Worm (Caenorhabditis elegans) whole organism, young adult: ENCODE measurements around the gene hlh-15.

Source experiments
- B0261.1 ChIP-seq: sonication (generic microtip); optimal IDR thresholded peaks from 2 replicates; lab custom pipeline; 2016; ENCODE audit warnings: mild to moderate bottlenecking, missing genetic modification characterization, moderate library complexity, missing compliant biosample characterization
- D2030.7 ChIP-seq: fragments of 200-800 bp; sonication (Bioruptor generic); IDR thresholded peaks from 2 replicates; pipeline ENCODE4 v1.3.6; 2022; ENCODE audit warnings: missing genetic modification reagents, missing genetic modification characterization, missing compliant biosample characterization
- F23B12.7 ChIP-seq: sonication (generic microtip); optimal IDR thresholded peaks from 2 replicates; lab custom pipeline; 2017; ENCODE audit warnings: missing genetic modification characterization, mild to moderate bottlenecking, missing compliant biosample characterization, antibody characterized with exemption, moderate library complexity; ENCODE audit not compliant: insufficient read depth
- F37B4.10 ChIP-seq: fragments of 200-800 bp; sonication (Bioruptor generic); IDR thresholded peaks from 2 replicates; pipeline ENCODE4 v1.3.6; 2022; ENCODE audit warnings: missing genetic modification characterization, missing compliant biosample characterization
- F55B11.4 ChIP-seq: sonication (generic microtip); optimal IDR thresholded peaks from 2 replicates; lab custom pipeline; 2016; ENCODE audit warnings: missing compliant biosample characterization, missing genetic modification characterization, borderline replicate concordance; ENCODE audit not compliant: insufficient read depth
- F57A8.1 ChIP-seq: fragments of 200-800 bp; sonication (Bioruptor generic); optimal IDR thresholded peaks from 2 replicates; lab custom pipeline; 2018; ENCODE audit warnings: mild to moderate bottlenecking, missing genetic modification characterization, moderate library complexity, missing compliant biosample characterization
- K12H6.12 ChIP-seq: fragments of 200-800 bp; sonication (Bioruptor generic); optimal IDR thresholded peaks from 2 replicates; lab custom pipeline; 2018; ENCODE audit warnings: mild to moderate bottlenecking, missing genetic modification characterization, missing compliant biosample characterization
- Y95B8A.8 ChIP-seq: fragments of 200-800 bp; sonication (Bioruptor generic); IDR thresholded peaks from 2 replicates; pipeline ENCODE4 v1.3.6; 2022; ENCODE audit warnings: missing genetic modification reagents, missing genetic modification characterization, missing compliant biosample characterization
- akir-1 ChIP-seq: fragments of 200-800 bp; sonication (Bioruptor generic); optimal IDR thresholded peaks from 2 replicates; lab custom pipeline; 2018; ENCODE audit warnings: mild to moderate bottlenecking, missing genetic modification characterization, moderate library complexity, missing compliant biosample characterization
- aptf-2 ChIP-seq: fragments of 200-800 bp; sonication (Bioruptor generic); conservative IDR thresholded peaks from 2 replicates; pipeline ENCODE4 v1.3.6; 2022; ENCODE audit warnings: missing genetic modification reagents, missing genetic modification characterization, missing compliant biosample characterization
- aptf-3 ChIP-seq: fragments of 200-800 bp; sonication (Bioruptor generic); IDR thresholded peaks from 2 replicates; pipeline ENCODE4 v1.3.6; 2022; ENCODE audit warnings: missing genetic modification characterization, missing compliant biosample characterization
- attf-5 ChIP-seq: fragments of 200-800 bp; sonication (Bioruptor generic); optimal IDR thresholded peaks from 2 replicates; lab custom pipeline; 2018; ENCODE audit warnings: mild to moderate bottlenecking, missing genetic modification characterization, missing compliant biosample characterization
- bed-2 ChIP-seq: fragments of 200-800 bp; sonication (Bioruptor generic); IDR thresholded peaks from 2 replicates; pipeline ENCODE4 v1.3.6; 2022; ENCODE audit warnings: missing genetic modification reagents, missing genetic modification characterization, missing compliant biosample characterization
- ccch-3 ChIP-seq: fragments of 200-800 bp; sonication (Bioruptor generic); optimal IDR thresholded peaks from 2 replicates; lab custom pipeline; 2018; ENCODE audit warnings: mild to moderate bottlenecking, missing genetic modification characterization, missing compliant biosample characterization
- cebp-1 ChIP-seq, 2 experiments: fragments of 200-800 bp in 1 of 2; sonication (Bioruptor generic) in 1 of 2; sonication (generic microtip) in 1 of 2; IDR thresholded peaks in 1 of 2; optimal IDR thresholded peaks in 1 of 2; 2 replicates each; pipeline versions ENCODE4 v1.3.6 to Lab custom; 2017 to 2022; ENCODE audit warnings: missing compliant biosample characterization in 2 of 2, missing genetic modification characterization in 2 of 2, mild to moderate bottlenecking in 1 of 2, missing genetic modification reagents in 1 of 2, moderate library complexity in 1 of 2
- dpff-1 ChIP-seq: sonication (generic microtip); optimal IDR thresholded peaks from 2 replicates; lab custom pipeline; 2017; ENCODE audit warnings: mild to moderate bottlenecking, missing genetic modification characterization, missing compliant biosample characterization
- dpl-1 ChIP-seq: fragments of 150-350 bp; optimal IDR thresholded peaks from 2 replicates; lab custom pipeline; 2014; ENCODE audit warnings: missing biosample characterization, missing genetic modification reagents, missing genetic modification characterization
- efl-1 ChIP-seq: fragments of 150-350 bp; optimal IDR thresholded peaks from 2 replicates; lab custom pipeline; 2014; ENCODE audit warnings: missing biosample characterization, missing genetic modification reagents, missing genetic modification characterization
- ekl-4 ChIP-seq: fragments of 200-800 bp; sonication (Bioruptor generic); IDR thresholded peaks from 2 replicates; pipeline ENCODE4 v1.3.6; 2022; ENCODE audit warnings: missing genetic modification reagents, missing genetic modification characterization, missing compliant biosample characterization
- hlh-12 ChIP-seq: sonication (generic microtip); optimal IDR thresholded peaks from 2 replicates; lab custom pipeline; 2016; ENCODE audit warnings: missing genetic modification characterization, missing compliant biosample characterization
- lag-1 ChIP-seq: fragments of 200-800 bp; sonication (Bioruptor generic); IDR thresholded peaks from 2 replicates; pipeline ENCODE4 v1.3.6; 2022; ENCODE audit warnings: missing genetic modification reagents, missing genetic modification characterization, missing compliant biosample characterization
- lin-35 ChIP-seq, 3 experiments: fragments of 150-350 bp in 2 of 3; sonication (generic microtip) in 1 of 3; optimal IDR thresholded peaks; 2 replicates each; lab custom pipeline; 2014 to 2018; ENCODE audit warnings: missing biosample characterization in 3 of 3, missing genetic modification characterization in 3 of 3, missing genetic modification reagents in 3 of 3
- lsl-1 ChIP-seq: fragments of 200-800 bp; sonication (Bioruptor generic); optimal IDR thresholded peaks from 2 replicates; lab custom pipeline; 2018; ENCODE audit warnings: mild to moderate bottlenecking, missing genetic modification characterization, moderate library complexity, missing compliant biosample characterization
- madf-10 ChIP-seq: sonication (generic microtip); optimal IDR thresholded peaks from 2 replicates; lab custom pipeline; 2016; ENCODE audit warnings: mild to moderate bottlenecking, missing genetic modification characterization, missing compliant biosample characterization
- madf-8 ChIP-seq: fragments of 200-800 bp; sonication (Bioruptor generic); conservative IDR thresholded peaks from 2 replicates; pipeline ENCODE4 v1.3.6; 2022; ENCODE audit warnings: missing genetic modification reagents, missing genetic modification characterization, missing compliant biosample characterization
- mes-4 ChIP-seq: sonication (generic microtip); optimal IDR thresholded peaks from 2 replicates; lab custom pipeline; 2016; ENCODE audit warnings: missing genotype, missing genetic modification characterization, missing compliant biosample characterization
- mxl-1 ChIP-seq: sonication (generic microtip); optimal IDR thresholded peaks from 2 replicates; lab custom pipeline; 2016; ENCODE audit warnings: missing genetic modification characterization, missing compliant biosample characterization
- nfya-2 ChIP-seq: fragments of 200-800 bp; sonication (Bioruptor generic); IDR thresholded peaks from 2 replicates; pipeline ENCODE4 v1.3.6; 2022; ENCODE audit warnings: missing genetic modification reagents, missing genetic modification characterization, missing compliant biosample characterization
- nfyb-1 ChIP-seq: fragments of 200-800 bp; sonication (Bioruptor generic); IDR thresholded peaks from 2 replicates; pipeline ENCODE4 v1.3.6; 2022; ENCODE audit warnings: missing genetic modification reagents, missing genetic modification characterization, missing compliant biosample characterization
- pha-4 ChIP-seq: fragments of 150-350 bp; sonication (generic microtip); optimal IDR thresholded peaks from 2 replicates; lab custom pipeline; 2014; ENCODE audit warnings: missing biosample characterization, missing genetic modification reagents, missing genetic modification characterization
- rec-8 ChIP-seq, 2 experiments: sonication (generic microtip); optimal IDR thresholded peaks; 2 replicates each; lab custom pipeline; 2016; ENCODE audit warnings: mild to moderate bottlenecking in 2 of 2, missing genetic modification characterization in 2 of 2, missing genetic modification reagents in 2 of 2, missing genotype in 2 of 2, missing biosample characterization in 1 of 2, missing compliant biosample characterization in 1 of 2, moderate library complexity in 1 of 2
- rpc-1 ChIP-seq, 2 experiments: fragments of 150-350 bp in 1 of 2; sonication (generic microtip) in 1 of 2; optimal IDR thresholded peaks; 2 replicates each; lab custom pipeline; 2014 to 2018; ENCODE audit warnings: missing biosample characterization in 1 of 2, missing genetic modification characterization in 1 of 2, missing genetic modification reagents in 1 of 2, missing genotype in 1 of 2
- sdz-38 ChIP-seq: sonication (generic microtip); optimal IDR thresholded peaks from 2 replicates; lab custom pipeline; 2016; ENCODE audit warnings: missing genotype, missing genetic modification characterization, missing compliant biosample characterization
- sea-2 ChIP-seq: fragments of 200-800 bp; sonication (Bioruptor generic); IDR thresholded peaks from 2 replicates; pipeline ENCODE4 v1.3.6; 2022; ENCODE audit warnings: missing genetic modification characterization, missing compliant biosample characterization
- somi-1 ChIP-seq: fragments of 200-800 bp; sonication (Bioruptor generic); optimal IDR thresholded peaks from 2 replicates; lab custom pipeline; 2018; ENCODE audit warnings: mild to moderate bottlenecking, missing genetic modification characterization, missing compliant biosample characterization
- sptf-2 ChIP-seq: fragments of 200-800 bp; sonication (Bioruptor generic); optimal IDR thresholded peaks from 2 replicates; lab custom pipeline; 2018; ENCODE audit warnings: mild to moderate bottlenecking, missing genetic modification characterization, missing compliant biosample characterization
- tbx-9 ChIP-seq: sonication (generic microtip); optimal IDR thresholded peaks from 2 replicates; lab custom pipeline; 2016; ENCODE audit warnings: borderline replicate concordance, missing genetic modification characterization, inconsistent platforms, missing compliant biosample characterization
- unc-62 ChIP-seq: fragments of 150-350 bp; optimal IDR thresholded peaks from 2 replicates; lab custom pipeline; 2014; ENCODE audit warnings: missing biosample characterization, missing genetic modification reagents, missing genetic modification characterization
- zim-3 ChIP-seq: sonication (generic microtip); optimal IDR thresholded peaks from 2 replicates; lab custom pipeline; 2017; ENCODE audit warnings: mild to moderate bottlenecking, missing genetic modification characterization, moderate library complexity, missing compliant biosample characterization
- ztf-18 ChIP-seq: sonication (generic microtip); optimal IDR thresholded peaks from 2 replicates; lab custom pipeline; 2016; ENCODE audit warnings: missing genotype, mild to moderate bottlenecking, missing genetic modification characterization, missing compliant biosample characterization
- ztf-25 ChIP-seq: fragments of 200-800 bp; sonication (Bioruptor generic); IDR thresholded peaks from 2 replicates; pipeline ENCODE4 v1.3.6; 2022; ENCODE audit warnings: missing genetic modification reagents, missing genetic modification characterization, missing compliant biosample characterization

The hlh-15 gene

ce11 chrX:2457461-2457860, 44.3 kb upstream of the hlh-15 start:
- TF ChIP-seq nfyb-1 (no peak), B0261.1 (no peak), attf-5 (no peak), rec-8 (tag; optimal IDR thresholded peaks at IDR 0.05; lab: Kevin White, UChicago) (no peak), sea-2 (GFP tag; lab: Robert Waterston, UW) (no peak), sdz-38 (tag; lab: Kevin White, UChicago) (no peak), madf-10 (tag; lab: Kevin White, UChicago) (no peak), pha-4 (tag; lab: Kevin White, UChicago) (no peak), lin-35 (GFP tag; optimal IDR thresholded peaks at IDR 0.05; lab: Kevin White, UChicago) (no peak), bed-2 (GFP tag; lab: Robert Waterston, UW) (no peak), akir-1 (GFP tag; lab: Kevin White, UChicago) (no peak), ztf-18 (no peak), hlh-12 (tag; lab: Kevin White, UChicago) (no peak), aptf-2 (GFP tag; lab: Robert Waterston, UW) (no peak), lag-1 (GFP tag; lab: Robert Waterston, UW) (no peak), ztf-25 (GFP tag; lab: Robert Waterston, UW) (no peak), rpc-1 (optimal IDR thresholded peaks at IDR 0.05; lab: Kevin White, UChicago) (no peak), rpc-1 (tag; optimal IDR thresholded peaks at IDR 0.05; lab: Kevin White, UChicago) (no peak), F37B4.10 (GFP tag; lab: Robert Waterston, UW) (no peak), F23B12.7 (tag; lab: Kevin White, UChicago) (no peak), dpff-1 (no peak)
- TF ChIP-seq, all 124 proteins: peak for 0

ce11 chrX:2456141-2456540, 43.0 kb upstream of the hlh-15 start:
- TF ChIP-seq K12H6.12 (tag; lab: Kevin White, UChicago) (peak; percentile 0), F57A8.1 (no peak), efl-1 (no peak), rpc-1 (optimal IDR thresholded peaks at IDR 0.05; lab: Kevin White, UChicago) (no peak), rpc-1 (tag; optimal IDR thresholded peaks at IDR 0.05; lab: Kevin White, UChicago) (no peak), mes-4 (no peak), ekl-4 (GFP tag; lab: Robert Waterston, UW) (no peak), tbx-9 (tag; lab: Kevin White, UChicago) (no peak)

- TF ChIP-seq cebp-1 (GFP tag; IDR thresholded peaks at IDR 0.05; lab: Robert Waterston, UW) (no peak), cebp-1 (tag; optimal IDR thresholded peaks at IDR 0.05; lab: Kevin White, UChicago) (peak; percentile 10), somi-1 (GFP tag; lab: Kevin White, UChicago) (no peak)
- TF ChIP-seq, all 124 proteins: peak for 1
Measured at ce11 chrX:2454914-2455313, 41.7 kb upstream of the hlh-15 start.

- TF ChIP-seq mxl-1 (tag; lab: Kevin White, UChicago) = no peak
- TF ChIP-seq lag-1 (GFP tag; lab: Robert Waterston, UW) = no peak
- no peak for TF ChIP-seq dpl-1 (GFP tag; lab: Kevin White, UChicago)
- TF ChIP-seq ekl-4 (GFP tag; lab: Robert Waterston, UW) = no peak
- TF ChIP-seq D2030.7 = no peak
- TF ChIP-seq ccch-3 = no peak
- no peak for TF ChIP-seq lsl-1
- TF ChIP-seq zim-3 (tag; lab: Kevin White, UChicago) = no peak
- TF ChIP-seq sptf-2 = no peak
- TF ChIP-seq madf-8 = no peak
- no peak for TF ChIP-seq nfya-2 (GFP tag; lab: Robert Waterston, UW)
- no peak for TF ChIP-seq aptf-3
- TF ChIP-seq F55B11.4 = no peak
- TF ChIP-seq ztf-18 = no peak
- TF ChIP-seq Y95B8A.8 (GFP tag; lab: Robert Waterston, UW) = no peak
- TF ChIP-seq ztf-25 (GFP tag; lab: Robert Waterston, UW) = no peak
- no peak for TF ChIP-seq unc-62 (GFP tag; lab: Kevin White, UChicago)
Measured at ce11 chrX:2452716-2453115, 39.5 kb upstream of the hlh-15 start.
